Worm (Caenorhabditis elegans): ENCODE data around the gene latd-1.

- no peak for TF ChIP-seq pha-4 (tag; optimal IDR thresholded peaks at IDR 0.05)
- TF ChIP-seq nfya-1 (tag; optimal IDR thresholded peaks at IDR 0.05), result no peak
- no peak for TF ChIP-seq fkh-10 (GFP tag; optimal IDR thresholded peaks at IDR 0.05)
- TF ChIP-seq ceh-14 (tag; optimal IDR thresholded peaks at IDR 0.05), result no peak
- TF ChIP-seq pag-3 (tag; optimal IDR thresholded peaks at IDR 0.05; ENCODE audit: borderline replicate concordance), result no peak
- no peak for TF ChIP-seq tbx-2 (tag; optimal IDR thresholded peaks at IDR 0.05)
- no peak for TF ChIP-seq unc-42 (tag; optimal IDR thresholded peaks at IDR 0.05)
- TF ChIP-seq nhr-11 (tag; optimal IDR thresholded peaks at IDR 0.05), result no peak
- no peak for TF ChIP-seq unc-3 (GFP tag; conservative IDR thresholded peaks at IDR 0.05)
- no peak for TF ChIP-seq unc-3 (tag; optimal IDR thresholded peaks at IDR 0.05)
These were observed 45.1 kb upstream of the latd-1 start for ce11 chrX:7942675-7943074.

All from whole organism, late embryonic.